Worm (Caenorhabditis elegans) whole organism, mixed stage, embryonic: ENCODE results near the gene rpoa-49.

Experiments
- M03D4.4 ChIP-seq: sonication (generic microtip); optimal IDR thresholded peaks from 2 replicates; lab custom pipeline; 2017; ENCODE audit warnings: mild to moderate bottlenecking, missing genetic modification characterization, missing compliant biosample characterization
- bed-3 ChIP-seq: fragments of 200-800 bp; sonication (Bioruptor generic); optimal IDR thresholded peaks from 3 replicates; lab custom pipeline; 2018; ENCODE audit warnings: mild to moderate bottlenecking, missing genetic modification characterization, moderate library complexity, missing compliant biosample characterization
- blmp-1 ChIP-seq: fragments of 150-350 bp; optimal IDR thresholded peaks from 2 replicates; lab custom pipeline; 2014; ENCODE audit warnings: missing biosample characterization, missing genetic modification characterization
- ceh-39 ChIP-seq: fragments of 150-350 bp; optimal IDR thresholded peaks from 2 replicates; lab custom pipeline; 2014; ENCODE audit warnings: missing biosample characterization, missing genetic modification characterization
- ceh-43 ChIP-seq: fragments of 200-800 bp; sonication (Bioruptor generic); optimal IDR thresholded peaks from 2 replicates; lab custom pipeline; 2018; ENCODE audit warnings: mild to moderate bottlenecking, missing genetic modification characterization, moderate library complexity, missing compliant biosample characterization
- ceh-83 ChIP-seq: fragments of 200-800 bp; sonication (Bioruptor generic); optimal IDR thresholded peaks from 2 replicates; lab custom pipeline; 2018; ENCODE audit warnings: mild to moderate bottlenecking, missing genetic modification characterization, missing compliant biosample characterization
- ces-1 ChIP-seq: fragments of 150-350 bp; optimal IDR thresholded peaks from 2 replicates; lab custom pipeline; 2014; ENCODE audit warnings: missing biosample characterization, missing genetic modification reagents, missing genetic modification characterization
- cnd-1 ChIP-seq: fragments of 200-800 bp; sonication (Bioruptor generic); optimal IDR thresholded peaks from 2 replicates; lab custom pipeline; 2018; ENCODE audit warnings: mild to moderate bottlenecking, missing genetic modification characterization, missing compliant biosample characterization
- drap-1 ChIP-seq: fragments of 200-800 bp; sonication (Bioruptor generic); optimal IDR thresholded peaks from 3 replicates; lab custom pipeline; 2018; ENCODE audit warnings: mild to moderate bottlenecking, missing genetic modification characterization, missing compliant biosample characterization
- elt-1 ChIP-seq: sonication (generic microtip); optimal IDR thresholded peaks from 2 replicates; lab custom pipeline; 2017; ENCODE audit warnings: missing genetic modification characterization, mild to moderate bottlenecking, missing compliant biosample characterization, antibody characterized with exemption, moderate library complexity, borderline replicate concordance; ENCODE audit not compliant: insufficient read depth
- elt-3 ChIP-seq: fragments of 150-350 bp; optimal IDR thresholded peaks from 2 replicates; lab custom pipeline; 2014; ENCODE audit warnings: missing biosample characterization, missing genetic modification characterization
- flh-1 ChIP-seq: fragments of 200-800 bp; sonication (Bioruptor generic); optimal IDR thresholded peaks from 2 replicates; lab custom pipeline; 2018; ENCODE audit warnings: mild to moderate bottlenecking, missing genetic modification characterization, moderate library complexity, missing compliant biosample characterization
- ham-2 ChIP-seq: fragments of 200-800 bp; sonication (Bioruptor generic); optimal IDR thresholded peaks from 2 replicates; lab custom pipeline; 2018; ENCODE audit warnings: mild to moderate bottlenecking, missing genetic modification characterization, missing compliant biosample characterization
- hlh-1 ChIP-seq: fragments of 150-350 bp; optimal IDR thresholded peaks from 2 replicates; lab custom pipeline; 2014; ENCODE audit warnings: missing biosample characterization, missing genetic modification reagents, missing genetic modification characterization
- lin-13 ChIP-seq: fragments of 150-350 bp; optimal IDR thresholded peaks from 2 replicates; lab custom pipeline; 2014; ENCODE audit warnings: missing biosample characterization, missing genetic modification characterization
- lin-32 ChIP-seq: fragments of 200-800 bp; sonication (Bioruptor generic); optimal IDR thresholded peaks from 2 replicates; lab custom pipeline; 2018; ENCODE audit warnings: mild to moderate bottlenecking, missing genetic modification characterization, missing compliant biosample characterization
- lsy-2 ChIP-seq: fragments of 150-350 bp; optimal IDR thresholded peaks from 2 replicates; lab custom pipeline; 2014; ENCODE audit warnings: missing biosample characterization, missing genetic modification characterization
- mab-5 ChIP-seq: fragments of 150-350 bp; optimal IDR thresholded peaks from 2 replicates; lab custom pipeline; 2014; ENCODE audit warnings: missing biosample characterization, missing genetic modification characterization
- mep-1 ChIP-seq: fragments of 150-350 bp; optimal IDR thresholded peaks from 2 replicates; lab custom pipeline; 2017; ENCODE audit warnings: missing biosample characterization, missing genetic modification reagents, missing genetic modification characterization, inconsistent platforms
- mls-2 ChIP-seq: sonication (generic microtip); optimal IDR thresholded peaks from 2 replicates; lab custom pipeline; 2016; ENCODE audit warnings: mild to moderate bottlenecking, missing genetic modification characterization, moderate library complexity, missing compliant biosample characterization
- nhr-12 ChIP-seq: fragments of 150-350 bp; optimal IDR thresholded peaks from 2 replicates; lab custom pipeline; 2014; ENCODE audit warnings: missing biosample characterization, missing genetic modification characterization
- nhr-2 ChIP-seq: fragments of 150-350 bp; optimal IDR thresholded peaks from 2 replicates; lab custom pipeline; 2014; ENCODE audit warnings: missing biosample characterization, missing genetic modification characterization
- nhr-237 ChIP-seq: fragments of 150-350 bp; optimal IDR thresholded peaks from 2 replicates; lab custom pipeline; 2014; ENCODE audit warnings: missing biosample characterization, missing genetic modification characterization
- nhr-28 ChIP-seq: fragments of 150-350 bp; optimal IDR thresholded peaks from 2 replicates; lab custom pipeline; 2014; ENCODE audit warnings: missing biosample characterization, missing genetic modification characterization
- nhr-76 ChIP-seq: sonication (generic microtip); optimal IDR thresholded peaks from 2 replicates; lab custom pipeline; 2017; ENCODE audit warnings: missing biosample characterization, missing genetic modification characterization
- pha-4 ChIP-seq: fragments of 150-350 bp; optimal IDR thresholded peaks from 2 replicates; lab custom pipeline; 2018; ENCODE audit warnings: missing biosample characterization, missing genetic modification reagents, missing genetic modification characterization
- sem-2 ChIP-seq: fragments of 200-800 bp; sonication (Bioruptor generic); optimal IDR thresholded peaks from 2 replicates; lab custom pipeline; 2018; ENCODE audit warnings: mild to moderate bottlenecking, missing genetic modification characterization, missing compliant biosample characterization
- snpc-4 ChIP-seq: fragments of 150-350 bp; optimal IDR thresholded peaks from 2 replicates; lab custom pipeline; 2014; ENCODE audit warnings: missing biosample characterization, missing genetic modification characterization
- sptf-1 ChIP-seq: sonication (generic microtip); optimal IDR thresholded peaks from 2 replicates; lab custom pipeline; 2017; ENCODE audit warnings: mild to moderate bottlenecking, missing genetic modification characterization, moderate library complexity, missing compliant biosample characterization
- tbx-8 ChIP-seq: fragments of 200-800 bp; sonication (Bioruptor generic); optimal IDR thresholded peaks from 2 replicates; lab custom pipeline; 2018; ENCODE audit warnings: mild to moderate bottlenecking, missing genetic modification characterization, moderate library complexity, missing compliant biosample characterization
- unc-120 ChIP-seq: sonication (generic microtip); optimal IDR thresholded peaks from 2 replicates; lab custom pipeline; 2017; ENCODE audit warnings: missing genetic modification characterization, missing compliant biosample characterization; ENCODE audit not compliant: poor library complexity, severe bottlenecking
- unc-39 ChIP-seq: fragments of 150-350 bp; optimal IDR thresholded peaks from 2 replicates; lab custom pipeline; 2014; ENCODE audit warnings: missing biosample characterization, missing genetic modification characterization
- unc-62 ChIP-seq: fragments of 150-350 bp; optimal IDR thresholded peaks from 2 replicates; lab custom pipeline; 2014; ENCODE audit warnings: missing biosample characterization, missing genetic modification reagents, missing genetic modification characterization
- zip-8 ChIP-seq: fragments of 150-350 bp; optimal IDR thresholded peaks from 2 replicates; lab custom pipeline; 2014; ENCODE audit warnings: missing biosample characterization, missing genetic modification characterization
- ztf-11 ChIP-seq: fragments of 150-350 bp; optimal IDR thresholded peaks from 2 replicates; lab custom pipeline; 2014; ENCODE audit warnings: missing biosample characterization, missing genetic modification characterization

Gene rpoa-49

DNA sequence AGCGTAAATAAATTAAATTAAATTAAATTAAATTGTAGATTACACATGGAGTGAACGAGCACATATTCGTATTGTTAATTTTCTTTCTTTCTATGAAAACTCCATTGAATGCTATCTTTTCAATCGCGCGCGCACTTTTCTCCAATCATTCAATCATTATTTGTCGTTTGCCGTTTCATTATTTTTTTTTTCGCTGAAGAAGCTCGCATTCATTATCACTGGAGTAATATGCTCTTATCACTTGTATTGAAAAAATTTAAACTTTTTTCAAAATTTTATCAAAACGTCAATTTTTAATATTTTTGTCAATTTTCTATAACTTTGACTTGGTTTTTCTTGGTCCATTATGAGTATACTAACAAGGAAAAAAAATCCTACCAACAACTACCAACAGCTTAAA lies 20.6 kb downstream of the rpoa-49 start:
- TF ChIP-seq snpc-4 (tag; lab: Kevin White, UChicago) (no peak), drap-1 (GFP tag; lab: Kevin White, UChicago) (no peak), sptf-1 (tag; lab: Kevin White, UChicago) (no peak), flh-1 (GFP tag; lab: Kevin White, UChicago) (no peak), ham-2 (no peak), blmp-1 (tag; lab: Kevin White, UChicago) (no peak), nhr-12 (tag; lab: Kevin White, UChicago) (no peak), mab-5 (tag; lab: Kevin White, UChicago) (no peak), zip-8 (tag; lab: Kevin White, UChicago) (no peak), nhr-237 (tag; lab: Kevin White, UChicago) (no peak)

DNA sequence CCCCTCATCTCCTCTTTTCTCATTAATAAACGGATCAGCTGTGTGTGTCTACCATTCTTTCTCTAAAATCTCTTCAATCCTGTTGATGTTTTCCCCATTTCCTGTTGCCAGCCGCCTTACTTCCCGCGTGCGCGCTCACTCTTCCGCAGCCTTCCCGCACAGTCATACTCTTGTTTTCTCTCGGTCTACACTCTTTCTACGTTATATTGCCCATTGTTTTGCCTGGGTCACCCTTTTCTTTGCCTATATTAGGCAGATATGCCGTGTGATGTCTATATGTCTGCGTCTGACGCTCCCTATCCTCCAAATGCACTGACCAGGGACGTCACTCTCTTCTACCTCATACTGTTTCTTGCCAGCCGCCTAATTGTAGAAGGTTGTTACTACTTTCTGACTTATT lies 21.5 kb downstream of the rpoa-49 start:
- TF ChIP-seq sptf-1 (tag; lab: Kevin White, UChicago) (peak; percentile 63), tbx-8 (peak; percentile 9), drap-1 (GFP tag; lab: Kevin White, UChicago) (peak; percentile 47), bed-3 (GFP tag; lab: Kevin White, UChicago) (no peak), unc-120 (tag; lab: Kevin White, UChicago) (peak; percentile 78), nhr-2 (peak; percentile 75), mls-2 (tag; lab: Kevin White, UChicago) (peak; percentile 72), unc-62 (GFP tag; lab: Kevin White, UChicago) (peak; percentile 20), pha-4 (tag; lab: Kevin White, UChicago) (peak; percentile 82), blmp-1 (tag; lab: Kevin White, UChicago) (peak; percentile 38), mep-1 (tag; lab: Kevin White, UChicago) (peak; percentile 64), elt-3 (tag; lab: Kevin White, UChicago) (peak; percentile 60), ceh-39 (tag; lab: Kevin White, UChicago) (no peak), lin-13 (tag; lab: Kevin White, UChicago) (peak; percentile 17), ham-2 (peak; percentile 91), ztf-11 (peak; percentile 72), hlh-1 (tag; lab: Kevin White, UChicago) (peak; percentile 35), M03D4.4 (no peak), nhr-12 (tag; lab: Kevin White, UChicago) (no peak), nhr-237 (tag; lab: Kevin White, UChicago) (peak; percentile 50), cnd-1 (tag; lab: Kevin White, UChicago) (peak; percentile 65), sem-2 (GFP tag; lab: Kevin White, UChicago) (no peak), unc-39 (tag; lab: Kevin White, UChicago) (no peak), ces-1 (GFP tag; lab: Kevin White, UChicago) (peak; percentile 16)

DNA sequence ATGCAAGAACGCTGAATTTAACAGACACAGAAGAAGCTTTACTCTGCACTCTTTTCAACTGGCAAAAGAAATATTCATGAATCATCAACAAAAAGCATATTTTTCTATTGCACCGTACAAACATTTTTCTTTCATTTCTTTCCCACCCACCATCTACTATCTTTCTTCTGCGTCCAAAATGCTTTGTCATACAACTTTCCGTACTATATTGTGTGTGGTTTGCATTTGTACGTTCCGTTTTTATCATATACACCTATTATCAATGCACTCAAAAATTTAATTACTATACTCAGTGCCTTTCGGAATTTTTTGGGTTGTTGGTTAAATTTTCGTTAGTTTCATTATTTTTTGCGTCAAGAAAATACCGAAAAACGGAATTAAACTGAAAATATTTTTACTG lies 22.8 kb downstream of the rpoa-49 start:
- TF ChIP-seq mab-5 (tag; lab: Kevin White, UChicago) (no peak), lin-13 (tag; lab: Kevin White, UChicago) (no peak), flh-1 (GFP tag; lab: Kevin White, UChicago) (no peak), ces-1 (GFP tag; lab: Kevin White, UChicago) (no peak), elt-3 (tag; lab: Kevin White, UChicago) (no peak), blmp-1 (tag; lab: Kevin White, UChicago) (no peak), lin-32 (GFP tag; lab: Kevin White, UChicago) (no peak), ceh-39 (tag; lab: Kevin White, UChicago) (no peak), nhr-76 (tag; lab: Kevin White, UChicago) (no peak), zip-8 (tag; lab: Kevin White, UChicago) (no peak)

DNA sequence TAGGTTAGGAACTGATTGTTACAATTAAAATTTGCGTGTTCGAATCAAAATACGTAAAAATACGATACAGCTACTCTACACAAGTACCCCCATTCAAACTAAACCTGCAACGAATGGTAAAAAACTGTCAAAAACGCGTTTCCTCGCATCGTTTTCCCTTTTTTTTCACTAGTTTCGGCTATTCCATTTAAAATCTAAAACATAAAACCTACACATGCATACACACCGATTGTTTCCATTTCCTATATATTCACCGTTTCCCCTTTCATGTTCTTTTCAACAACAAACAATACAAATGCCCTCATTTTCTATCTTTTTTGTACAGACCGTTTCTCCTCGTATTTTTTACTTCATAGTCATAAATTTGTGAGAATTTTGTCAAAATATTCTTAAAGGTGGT lies 23.9 kb downstream of the rpoa-49 start:
- TF ChIP-seq nhr-2 (no peak), ceh-43 (GFP tag; lab: Kevin White, UChicago) (no peak), elt-1 (no peak), elt-3 (tag; lab: Kevin White, UChicago) (no peak), lsy-2 (tag; lab: Kevin White, UChicago) (no peak), bed-3 (GFP tag; lab: Kevin White, UChicago) (no peak), blmp-1 (tag; lab: Kevin White, UChicago) (no peak), lin-32 (GFP tag; lab: Kevin White, UChicago) (no peak), unc-39 (tag; lab: Kevin White, UChicago) (no peak), ham-2 (no peak), pha-4 (tag; lab: Kevin White, UChicago) (no peak), cnd-1 (tag; lab: Kevin White, UChicago) (no peak), sptf-1 (tag; lab: Kevin White, UChicago) (no peak), ceh-39 (tag; lab: Kevin White, UChicago) (no peak), unc-120 (tag; lab: Kevin White, UChicago) (no peak), nhr-28 (no peak), hlh-1 (tag; lab: Kevin White, UChicago) (no peak), ceh-83 (GFP tag; lab: Kevin White, UChicago) (no peak)
- TF ChIP-seq, all 35 proteins: peak for 0
